Fruit fly (Drosophila melanogaster) whole organism, embryonic: ENCODE results near the gene Targ2.
A peak's percentile ranks its signal among the peaks of the same experiment; 100 is the strongest.

ENCODE experiments used
- ATbp ChIP-seq: fragments of 200-800 bp; sonication (Bioruptor generic); optimal IDR thresholded peaks from 2 replicates; lab custom pipeline; 2017; ENCODE audit warnings: missing biosample characterization, mild to moderate bottlenecking, missing genetic modification characterization, missing genetic modification reagents
- Ada2b ChIP-seq: fragments of 200-800 bp; sonication (Bioruptor generic); IDR thresholded peaks from 2 replicates; pipeline ENCODE4 v1.3.6; 2022; ENCODE audit warnings: missing biosample characterization, missing genetic modification characterization
- Adf1 ChIP-seq: fragments of 200-800 bp; sonication (Bioruptor generic); IDR thresholded peaks from 2 replicates; pipeline ENCODE4 v1.3.6; 2022; ENCODE audit warnings: missing biosample characterization, missing genetic modification characterization
- CG1024 ChIP-seq: fragments of 200-800 bp; sonication (Bioruptor generic); IDR thresholded peaks from 2 replicates; pipeline ENCODE4 v1.3.6; 2022; ENCODE audit warnings: missing biosample characterization, missing genetic modification characterization
- CG10267 ChIP-seq: fragments of 200-800 bp; sonication (Bioruptor generic); optimal IDR thresholded peaks from 2 replicates; lab custom pipeline; 2018; ENCODE audit warnings: missing biosample characterization, mild to moderate bottlenecking, missing genetic modification characterization, moderate library complexity
- CG11723 ChIP-seq: fragments of 200-800 bp; sonication (Bioruptor generic); optimal IDR thresholded peaks from 2 replicates; lab custom pipeline; 2017; ENCODE audit warnings: missing biosample characterization, mild to moderate bottlenecking, missing genetic modification characterization
- CG13624 ChIP-seq: fragments of 200-800 bp; sonication (Bioruptor generic); optimal IDR thresholded peaks from 2 replicates; lab custom pipeline; 2016; ENCODE audit warnings: missing biosample characterization, missing genetic modification characterization
- CG15479 ChIP-seq: fragments of 200-800 bp; sonication (Bioruptor generic); optimal IDR thresholded peaks from 3 replicates; lab custom pipeline; 2019; ENCODE audit warnings: missing biosample characterization, mild to moderate bottlenecking, missing genetic modification characterization, moderate library complexity
- CG1602 ChIP-seq: fragments of 200-800 bp; sonication (Bioruptor generic); optimal IDR thresholded peaks from 3 replicates; lab custom pipeline; 2016; ENCODE audit warnings: missing biosample characterization, missing genetic modification characterization
- CG16779 ChIP-seq: fragments of 200-800 bp; sonication (Bioruptor generic); IDR thresholded peaks from 2 replicates; pipeline ENCODE4 v1.3.6; 2022; ENCODE audit warnings: missing biosample characterization, missing genetic modification characterization
- CG17186 ChIP-seq: fragments of 200-800 bp; sonication (Bioruptor generic); optimal IDR thresholded peaks from 3 replicates; lab custom pipeline; 2017; ENCODE audit warnings: missing biosample characterization, missing genetic modification reagents, missing genetic modification characterization
- CG17912 ChIP-seq: fragments of 200-800 bp; sonication (Bioruptor generic); optimal IDR thresholded peaks from 2 replicates; lab custom pipeline; 2018; ENCODE audit warnings: missing biosample characterization, mild to moderate bottlenecking, missing genetic modification characterization
- CG18619 ChIP-seq: fragments of 200-800 bp; sonication (Bioruptor generic); optimal IDR thresholded peaks from 3 replicates; lab custom pipeline; 2017; ENCODE audit warnings: missing biosample characterization, mild to moderate bottlenecking, missing genetic modification characterization
- CG3065 ChIP-seq: fragments of 200-800 bp; sonication (Bioruptor generic); optimal IDR thresholded peaks from 2 replicates; lab custom pipeline; 2016; ENCODE audit warnings: missing biosample characterization, missing genetic modification characterization
- CG34422 ChIP-seq: fragments of 200-800 bp; sonication (Bioruptor generic); IDR thresholded peaks from 3 replicates; pipeline ENCODE4 v1.3.6; 2022; ENCODE audit warnings: missing biosample characterization, missing genetic modification characterization
- CG4820 ChIP-seq: fragments of 200-800 bp; sonication (Bioruptor generic); optimal IDR thresholded peaks from 3 replicates; lab custom pipeline; 2016; ENCODE audit warnings: missing biosample characterization, missing genetic modification characterization
- CG6791 ChIP-seq: fragments of 200-800 bp; sonication (Bioruptor generic); IDR thresholded peaks from 3 replicates; pipeline ENCODE4 v1.3.6; 2022; ENCODE audit warnings: missing biosample characterization, missing genetic modification characterization; ENCODE audit not compliant: partially characterized antibody
- CG6854 ChIP-seq: fragments of 200-800 bp; sonication (Bioruptor generic); optimal IDR thresholded peaks from 3 replicates; lab custom pipeline; 2017; ENCODE audit warnings: missing biosample characterization, mild to moderate bottlenecking, missing genetic modification characterization
- CG8944 ChIP-seq: fragments of 200-800 bp; sonication (Bioruptor generic); optimal IDR thresholded peaks from 3 replicates; lab custom pipeline; 2016; ENCODE audit warnings: missing biosample characterization, missing genetic modification characterization
- CrebB ChIP-seq: fragments of 200-800 bp; sonication (Bioruptor generic); optimal IDR thresholded peaks from 3 replicates; lab custom pipeline; 2018; ENCODE audit warnings: missing biosample characterization, mild to moderate bottlenecking, missing genetic modification characterization
- Dip2 ChIP-seq: fragments of 200-800 bp; sonication (Bioruptor generic); IDR thresholded peaks from 2 replicates; pipeline ENCODE4 v1.3.6; 2022; ENCODE audit warnings: missing biosample characterization, missing genetic modification characterization
- HLH54F ChIP-seq: fragments of 200-800 bp; sonication (Bioruptor generic); optimal IDR thresholded peaks from 3 replicates; lab custom pipeline; 2016; ENCODE audit warnings: missing biosample characterization, missing genetic modification characterization
- HLHmδ ChIP-seq: fragments of 200-800 bp; sonication (Bioruptor generic); optimal IDR thresholded peaks from 2 replicates; lab custom pipeline; 2018; ENCODE audit warnings: missing biosample characterization, mild to moderate bottlenecking, missing genetic modification characterization, moderate library complexity
- Hmx ChIP-seq: fragments of 200-800 bp; sonication (Bioruptor generic); optimal IDR thresholded peaks from 2 replicates; lab custom pipeline; 2016; ENCODE audit warnings: missing biosample characterization, missing genetic modification characterization
- NK7.1 ChIP-seq: fragments of 200-800 bp; sonication (Bioruptor generic); optimal IDR thresholded peaks from 3 replicates; lab custom pipeline; 2016; ENCODE audit warnings: missing biosample characterization, missing genetic modification characterization
- Ravus ChIP-seq: fragments of 200-800 bp; sonication (Bioruptor generic); IDR thresholded peaks from 2 replicates; pipeline ENCODE4 v1.3.6; 2022; ENCODE audit warnings: missing biosample characterization, missing genetic modification characterization
- Sry-β ChIP-seq: fragments of 200-800 bp; sonication (Bioruptor generic); optimal IDR thresholded peaks from 2 replicates; lab custom pipeline; 2018; ENCODE audit warnings: missing biosample characterization, mild to moderate bottlenecking, missing genetic modification characterization, moderate library complexity
- Stat92E ChIP-seq, 3 experiments: fragments of >200 bp in 2 of 3; fragments of 200-800 bp in 1 of 3; sonication (Bioruptor generic) in 1 of 3; optimal IDR thresholded peaks; 2 replicates each; lab custom pipeline; 2017 to 2019; ENCODE audit warnings: missing biosample characterization in 3 of 3, missing genetic modification characterization in 3 of 3, mild to moderate bottlenecking in 1 of 3, moderate library complexity in 1 of 3
- Vsx1 ChIP-seq: fragments of 200-800 bp; sonication (Bioruptor generic); optimal IDR thresholded peaks from 2 replicates; lab custom pipeline; 2017; ENCODE audit warnings: missing biosample characterization, mild to moderate bottlenecking, missing genetic modification characterization, missing genetic modification reagents
- bab2 ChIP-seq: fragments of 200-800 bp; sonication (Bioruptor generic); optimal IDR thresholded peaks from 2 replicates; lab custom pipeline; 2016; ENCODE audit warnings: missing biosample characterization, missing genetic modification characterization
- cas ChIP-seq: fragments of 200-800 bp; sonication (Bioruptor generic); IDR thresholded peaks from 2 replicates; pipeline ENCODE4 v1.3.6; 2022; ENCODE audit warnings: missing biosample characterization, missing genetic modification characterization
- corto ChIP-seq: fragments of 200-800 bp; sonication (Bioruptor generic); optimal IDR thresholded peaks from 2 replicates; lab custom pipeline; 2016; ENCODE audit warnings: missing biosample characterization, mild to moderate bottlenecking, missing genetic modification characterization, moderate library complexity
- dmrt11E ChIP-seq: fragments of 200-800 bp; sonication (Bioruptor generic); optimal IDR thresholded peaks from 3 replicates; lab custom pipeline; 2018; ENCODE audit warnings: missing biosample characterization, mild to moderate bottlenecking, missing genetic modification characterization, moderate library complexity
- ewg ChIP-seq: fragments of 200-800 bp; sonication (Bioruptor generic); optimal IDR thresholded peaks from 3 replicates; lab custom pipeline; 2017; ENCODE audit warnings: mild to moderate bottlenecking, missing biosample characterization, missing genetic modification reagents, missing genetic modification characterization
- gt ChIP-seq: fragments of 200-800 bp; sonication (Bioruptor generic); IDR thresholded peaks from 2 replicates; pipeline ENCODE4 v1.3.6; 2022; ENCODE audit warnings: missing biosample characterization, missing genetic modification characterization
- hbn ChIP-seq: fragments of 200-800 bp; sonication (Bioruptor generic); IDR thresholded peaks from 2 replicates; pipeline ENCODE4 v1.3.6; 2022; ENCODE audit warnings: missing biosample characterization, missing genetic modification characterization; ENCODE audit not compliant: partially characterized antibody
- jigr1 ChIP-seq: fragments of 200-800 bp; sonication (Bioruptor generic); IDR thresholded peaks from 3 replicates; pipeline ENCODE4 v1.3.6; 2022; ENCODE audit warnings: missing biosample characterization, missing genetic modification characterization
- jing ChIP-seq: fragments of 200-800 bp; sonication (Bioruptor generic); optimal IDR thresholded peaks from 2 replicates; lab custom pipeline; 2018; ENCODE audit warnings: missing biosample characterization, mild to moderate bottlenecking, missing genetic modification characterization
- kay ChIP-seq: fragments of 200-800 bp; sonication (Bioruptor generic); optimal IDR thresholded peaks from 2 replicates; lab custom pipeline; 2016; ENCODE audit warnings: missing biosample characterization, missing genetic modification characterization
- lov ChIP-seq, 2 experiments: fragments of 200-800 bp in 1 of 2; fragments of >200 bp in 1 of 2; sonication (Bioruptor generic) in 1 of 2; IDR thresholded peaks in 1 of 2; optimal IDR thresholded peaks in 1 of 2; 2 replicates in 1 of 2; 3 replicates in 1 of 2; pipeline versions ENCODE4 v1.3.6 to Lab custom; 2017 to 2022; ENCODE audit warnings: missing biosample characterization in 1 of 2, missing genetic modification characterization in 1 of 2
- mam ChIP-seq: fragments of 200-800 bp; sonication (Bioruptor generic); optimal IDR thresholded peaks from 3 replicates; lab custom pipeline; 2016; ENCODE audit warnings: missing biosample characterization, missing genetic modification characterization
- nmo ChIP-seq: fragments of 200-800 bp; sonication (Bioruptor generic); optimal IDR thresholded peaks from 2 replicates; lab custom pipeline; 2018; ENCODE audit warnings: missing biosample characterization, mild to moderate bottlenecking, missing genetic modification characterization, moderate library complexity
- odd ChIP-seq: fragments of 200-800 bp; sonication (Bioruptor generic); optimal IDR thresholded peaks from 2 replicates; lab custom pipeline; 2017; ENCODE audit warnings: missing biosample characterization, mild to moderate bottlenecking, missing genetic modification characterization
- pita ChIP-seq: fragments of 200-800 bp; sonication (Bioruptor generic); optimal IDR thresholded peaks from 2 replicates; lab custom pipeline; 2017; ENCODE audit warnings: missing biosample characterization, mild to moderate bottlenecking, missing genetic modification characterization
- prd ChIP-seq, 3 experiments: fragments of >200 bp in 2 of 3; fragments of 200-800 bp in 1 of 3; sonication (Bioruptor generic) in 1 of 3; optimal IDR thresholded peaks in 2 of 3; IDR thresholded peaks in 1 of 3; 2 replicates in 2 of 3; 3 replicates in 1 of 3; pipeline versions ENCODE4 v1.3.6 to Lab custom; 2017 to 2022; ENCODE audit warnings: missing biosample characterization in 1 of 3, missing genetic modification characterization in 1 of 3
- ranshi ChIP-seq: fragments of 200-800 bp; sonication (Bioruptor generic); IDR thresholded peaks from 2 replicates; pipeline ENCODE4 v1.3.6; 2022; ENCODE audit warnings: missing biosample characterization, missing genetic modification characterization
- slou ChIP-seq: fragments of 200-800 bp; sonication (Bioruptor generic); optimal IDR thresholded peaks from 3 replicates; lab custom pipeline; 2016; ENCODE audit warnings: missing biosample characterization, missing genetic modification characterization
- stwl ChIP-seq: fragments of 200-800 bp; sonication (Bioruptor generic); optimal IDR thresholded peaks from 3 replicates; lab custom pipeline; 2018; ENCODE audit warnings: missing biosample characterization, mild to moderate bottlenecking, missing genetic modification characterization, moderate library complexity

Gene Targ2

dm6 chr3L:21172527-21173253 lies 30.3 kb downstream of the Targ2 start, which contains the start of the genes chb and AsnS (continued):
- TF ChIP-seq lov (optimal IDR thresholded peaks at IDR 0.05; lab: Kevin White, UChicago) (no peak), lov (GFP tag; IDR thresholded peaks at IDR 0.05; lab: Robert Waterston, UW) (peak; percentile 64; the same call in 1 of the 3 replicates), CG11723 (peak; percentile 55), Ravus (GFP tag; lab: Robert Waterston, UW) (peak; percentile 87), ranshi (GFP tag; lab: Robert Waterston, UW) (peak; percentile 92), CG6854 (GFP tag; lab: Kevin White, UChicago) (peak; percentile 86), slou (GFP tag; lab: Kevin White, UChicago) (peak; percentile 80), nmo (GFP tag; lab: Kevin White, UChicago) (peak; percentile 94), CrebB (tag; lab: Kevin White, UChicago) (peak; percentile 87), stwl (no peak), Vsx1 (peak; percentile 81), jing (GFP tag; lab: Kevin White, UChicago) (peak; percentile 64), CG18619 (GFP tag; lab: Kevin White, UChicago) (peak; percentile 85), bab2 (GFP tag; lab: Kevin White, UChicago) (peak; percentile 66), CG17186 (GFP tag; lab: Kevin White, UChicago) (no peak), CG13624 (peak; percentile 79), CG1024 (GFP tag; lab: Robert Waterston, UW) (peak; percentile 81), ATbp (GFP tag; lab: Kevin White, UChicago) (peak; percentile 90), jigr1 (GFP tag; lab: Robert Waterston, UW) (peak; percentile 67; the same call in 2 of the 3 replicates), CG10267 (tag; lab: Kevin White, UChicago) (peak; percentile 83), Stat92E (GFP tag; optimal IDR thresholded peaks at IDR 0.05; lab: Kevin White, UChicago) (no peak), Ada2b (GFP tag; lab: Robert Waterston, UW) (peak; percentile 95), Hmx (GFP tag; lab: Kevin White, UChicago) (peak; percentile 34), Sry-β (no peak), mam (GFP tag; lab: Kevin White, UChicago) (peak; percentile 85), CG34422 (GFP tag; lab: Robert Waterston, UW) (peak; percentile 91), CG8944 (GFP tag; lab: Kevin White, UChicago) (peak; percentile 59), HLHmδ (no peak), NK7.1 (GFP tag; lab: Kevin White, UChicago) (peak; percentile 56), dmrt11E (peak; percentile 38), odd (GFP tag; lab: Kevin White, UChicago) (peak; percentile 83), CG3065 (GFP tag; lab: Kevin White, UChicago) (no peak), CG17912 (GFP tag; lab: Kevin White, UChicago) (no peak), CG4820 (GFP tag; lab: Kevin White, UChicago) (peak; percentile 85), prd (optimal IDR thresholded peaks at IDR 0.05; lab: Kevin White, UChicago) (no peak), prd (GFP tag; IDR thresholded peaks at IDR 0.05; lab: Robert Waterston, UW) (peak; percentile 93), CG16779 (no peak; the same call in 1 of the 2 replicates), CG15479 (GFP tag; lab: Kevin White, UChicago) (no peak), hbn (GFP tag; lab: Robert Waterston, UW) (no peak), CG6791 (no peak), Dip2 (no peak), HLH54F (peak; percentile 67), kay (peak; percentile 72), Adf1 (GFP tag; lab: Robert Waterston, UW) (peak; percentile 43), ewg (GFP tag; lab: Kevin White, UChicago) (peak; percentile 71), CG1602 (GFP tag; lab: Kevin White, UChicago) (peak; percentile 81), corto (GFP tag; lab: Kevin White, UChicago) (peak; percentile 48), pita (no peak), cas (GFP tag; lab: Robert Waterston, UW) (peak; percentile 83), gt (peak; percentile 58)
